Fruit fly (Drosophila melanogaster): ENCODE measurements around the gene CG9016.

Gene CG9016

dm6 chr2L:5879363-5879934 lies 44.0 kb downstream of the CG9016 start, which contains the start of gene rau (continued):
- peak; percentile 45 for TF ChIP-seq topi (GFP tag; optimal IDR thresholded peaks at IDR 0.05)
- TF ChIP-seq Gug (GFP tag; IDR thresholded peaks at IDR 0.05) = peak; percentile 79
- peak; percentile 84 for TF ChIP-seq eg (GFP tag; IDR thresholded peaks at IDR 0.05)
- TF ChIP-seq Met (GFP tag; optimal IDR thresholded peaks at IDR 0.05) = peak; percentile 72
- TF ChIP-seq Smox (GFP tag; optimal IDR thresholded peaks at IDR 0.05) = peak; percentile 53
- TF ChIP-seq salr (GFP tag; optimal IDR thresholded peaks at IDR 0.05) = peak in 1 of 2 experiments; percentile 72
- peak; percentile 64 for TF ChIP-seq achi (GFP tag; optimal IDR thresholded peaks at IDR 0.05)
- peak; percentile 79 for TF ChIP-seq CG3032 (tag; optimal IDR thresholded peaks at IDR 0.05)
- peak; percentile 62 for TF ChIP-seq CG34406 (GFP tag; optimal IDR thresholded peaks at IDR 0.05)

dm6 chr2L:5876474-5877067 lies 46.9 kb downstream of the CG9016 start:
- TF ChIP-seq Sox102F (GFP tag; optimal IDR thresholded peaks at IDR 0.05) = peak; percentile 22
- TF ChIP-seq CG34406 (GFP tag; optimal IDR thresholded peaks at IDR 0.05) = peak; percentile 6
- no peak for TF ChIP-seq lz (GFP tag; optimal IDR thresholded peaks at IDR 0.05)
- TF ChIP-seq CG11902 (GFP tag; optimal IDR thresholded peaks at IDR 0.05) = no peak
- no peak for TF ChIP-seq CG9139 (GFP tag; optimal IDR thresholded peaks at IDR 0.05)
- no peak for TF ChIP-seq CG8119 (GFP tag; IDR thresholded peaks at IDR 0.05)
- no peak for TF ChIP-seq CG32006 (GFP tag; optimal IDR thresholded peaks at IDR 0.05)
- no peak for TF ChIP-seq CG16779 (tag; optimal IDR thresholded peaks at IDR 0.05)
- TF ChIP-seq net (GFP tag; optimal IDR thresholded peaks at IDR 0.05) = no peak
- no peak for TF ChIP-seq Ets21C (GFP tag; optimal IDR thresholded peaks at IDR 0.05)
- TF ChIP-seq Met (GFP tag; optimal IDR thresholded peaks at IDR 0.05) = no peak
- TF ChIP-seq fkh (GFP tag; optimal IDR thresholded peaks at IDR 0.05) = peak; percentile 95
- no peak for TF ChIP-seq spab (GFP tag; optimal IDR thresholded peaks at IDR 0.05)
- no peak for TF ChIP-seq CG6854 (GFP tag; optimal IDR thresholded peaks at IDR 0.05)
- TF ChIP-seq vri (GFP tag; optimal IDR thresholded peaks at IDR 0.05) = peak; percentile 24
- TF ChIP-seq CG10631 (GFP tag; optimal IDR thresholded peaks at IDR 0.05) = no peak
- TF ChIP-seq dac (GFP tag; optimal IDR thresholded peaks at IDR 0.05) = no peak
- no peak for TF ChIP-seq fd59A (GFP tag; optimal IDR thresholded peaks at IDR 0.05)
- TF ChIP-seq Eip78C (GFP tag) = peak; percentile 73
- no peak for TF ChIP-seq salr (GFP tag; optimal IDR thresholded peaks at IDR 0.05)
- 0 out of 3 replicates have a peak, but pooled peaks have one; percentile 26 for TF ChIP-seq CG6163 (GFP tag; IDR thresholded peaks at IDR 0.05)
- TF ChIP-seq Blimp-1 (GFP tag; optimal IDR thresholded peaks at IDR 0.05) = no peak
- TF ChIP-seq svp (GFP tag) = peak; percentile 40
- TF ChIP-seq Sox15 (GFP tag; optimal IDR thresholded peaks at IDR 0.05) = no peak
- TF ChIP-seq topi (GFP tag; optimal IDR thresholded peaks at IDR 0.05) = no peak
- no peak for TF ChIP-seq CG7368 (GFP tag; optimal IDR thresholded peaks at IDR 0.05)
- TF ChIP-seq CG11762 (GFP tag; optimal IDR thresholded peaks at IDR 0.05; ENCODE audit: insufficient read depth) = no peak
- TF ChIP-seq achi (GFP tag; optimal IDR thresholded peaks at IDR 0.05) = no peak
- no peak for TF ChIP-seq fd85E (GFP tag; optimal IDR thresholded peaks at IDR 0.05)
- TF ChIP-seq Eip93F (GFP tag; optimal IDR thresholded peaks at IDR 0.05) = no peak
- no peak for TF ChIP-seq Ets96B (tag; optimal IDR thresholded peaks at IDR 0.05)
- no peak for TF ChIP-seq CG6276 (GFP tag; optimal IDR thresholded peaks at IDR 0.05)
- no peak for TF ChIP-seq Sox14 (GFP tag; optimal IDR thresholded peaks at IDR 0.05)
